Fruit fly (Drosophila melanogaster) whole organism, embryonic: Measurements from ENCODE around the gene ovm.

Experiments used
- CG10267 ChIP-seq: fragments of 200-800 bp; sonication (Bioruptor generic); optimal IDR thresholded peaks from 2 replicates; lab custom pipeline; 2018; ENCODE audit warnings: missing biosample characterization, mild to moderate bottlenecking, missing genetic modification characterization, moderate library complexity
- CG10321 ChIP-seq: fragments of 200-800 bp; sonication (Bioruptor generic); IDR thresholded peaks from 2 replicates; pipeline ENCODE4 v1.3.6; 2022; ENCODE audit warnings: missing biosample characterization, missing genetic modification characterization
- CG10366 ChIP-seq: fragments of 200-800 bp; sonication (Bioruptor generic); IDR thresholded peaks from 2 replicates; pipeline ENCODE4 v1.3.6; 2022; ENCODE audit warnings: missing biosample characterization, missing genetic modification characterization
- CG10462 ChIP-seq: fragments of 200-800 bp; sonication (Bioruptor generic); optimal IDR thresholded peaks from 2 replicates; lab custom pipeline; 2016; ENCODE audit warnings: missing biosample characterization, missing genetic modification characterization
- CG11398 ChIP-seq: fragments of 200-800 bp; sonication (Bioruptor generic); optimal IDR thresholded peaks from 2 replicates; lab custom pipeline; 2016; ENCODE audit warnings: missing biosample characterization, missing genetic modification characterization
- CG11560 ChIP-seq: fragments of 200-800 bp; sonication (Bioruptor generic); IDR thresholded peaks from 3 replicates; pipeline ENCODE4 v1.3.6; 2022; ENCODE audit warnings: missing biosample characterization, missing genetic modification characterization
- CG12104 ChIP-seq: fragments of 200-800 bp; sonication (Bioruptor generic); optimal IDR thresholded peaks from 3 replicates; lab custom pipeline; 2016; ENCODE audit warnings: missing biosample characterization, missing genetic modification characterization
- CG14667 ChIP-seq: fragments of 200-800 bp; sonication (Bioruptor generic); IDR thresholded peaks from 2 replicates; pipeline ENCODE4 v1.3.6; 2022; ENCODE audit warnings: missing biosample characterization, missing genetic modification characterization
- CG15269 ChIP-seq: fragments of 200-800 bp; sonication (Bioruptor generic); optimal IDR thresholded peaks from 2 replicates; lab custom pipeline; 2018; ENCODE audit warnings: missing biosample characterization, mild to moderate bottlenecking, missing genetic modification characterization, moderate library complexity
- CG17186 ChIP-seq: fragments of 200-800 bp; sonication (Bioruptor generic); optimal IDR thresholded peaks from 3 replicates; lab custom pipeline; 2017; ENCODE audit warnings: missing biosample characterization, missing genetic modification reagents, missing genetic modification characterization
- CG1832 ChIP-seq: fragments of 200-800 bp; sonication (Bioruptor generic); optimal IDR thresholded peaks from 2 replicates; lab custom pipeline; 2017; ENCODE audit warnings: missing biosample characterization, mild to moderate bottlenecking, missing genetic modification characterization, inconsistent platforms
- CG30431 ChIP-seq: fragments of 200-800 bp; sonication (Bioruptor generic); optimal IDR thresholded peaks from 2 replicates; lab custom pipeline; 2017; ENCODE audit warnings: missing biosample characterization, missing genetic modification characterization
- CG3407 ChIP-seq: fragments of 200-800 bp; sonication (Bioruptor generic); optimal IDR thresholded peaks from 2 replicates; lab custom pipeline; 2018; ENCODE audit warnings: missing biosample characterization, mild to moderate bottlenecking, missing genetic modification characterization
- CG34376 ChIP-seq: fragments of 200-800 bp; sonication (Bioruptor generic); optimal IDR thresholded peaks from 2 replicates; lab custom pipeline; 2018; ENCODE audit warnings: missing biosample characterization, mild to moderate bottlenecking, missing genetic modification characterization
- CG3847 ChIP-seq: fragments of 200-800 bp; sonication (Bioruptor generic); IDR thresholded peaks from 2 replicates; pipeline ENCODE4 v1.3.6; 2022; ENCODE audit warnings: missing biosample characterization, missing genetic modification characterization
- CG9215 ChIP-seq: fragments of 200-800 bp; sonication (Bioruptor generic); IDR thresholded peaks from 2 replicates; pipeline ENCODE4 v1.3.6; 2022; ENCODE audit warnings: missing biosample characterization, missing genetic modification characterization
- CoRest ChIP-seq: fragments of 200-800 bp; sonication (Bioruptor generic); optimal IDR thresholded peaks from 3 replicates; lab custom pipeline; 2018; ENCODE audit warnings: missing biosample characterization, mild to moderate bottlenecking, missing genetic modification characterization, moderate library complexity
- E2f2 ChIP-seq: fragments of 200-800 bp; sonication (Bioruptor generic); IDR thresholded peaks from 2 replicates; pipeline ENCODE4 v1.3.6; 2022; ENCODE audit warnings: missing biosample characterization, missing genetic modification characterization
- Ets97D ChIP-seq: fragments of 200-800 bp; sonication (Bioruptor generic); optimal IDR thresholded peaks from 3 replicates; lab custom pipeline; 2016; ENCODE audit warnings: missing biosample characterization, missing genetic modification characterization
- HLH4C ChIP-seq: fragments of 200-800 bp; sonication (Bioruptor generic); IDR thresholded peaks from 3 replicates; pipeline ENCODE4 v1.3.6; 2022; ENCODE audit warnings: missing biosample characterization, missing genetic modification characterization; ENCODE audit not compliant: partially characterized antibody
- HLH54F ChIP-seq: fragments of 200-800 bp; sonication (Bioruptor generic); optimal IDR thresholded peaks from 3 replicates; lab custom pipeline; 2016; ENCODE audit warnings: missing biosample characterization, missing genetic modification characterization
- Hr39 ChIP-seq: fragments of >200 bp; optimal IDR thresholded peaks from 2 replicates; lab custom pipeline; 2017
- Meics ChIP-seq: fragments of 200-800 bp; sonication (Bioruptor generic); optimal IDR thresholded peaks from 2 replicates; lab custom pipeline; 2017; ENCODE audit warnings: missing biosample characterization, mild to moderate bottlenecking, missing genetic modification characterization
- NC2β ChIP-seq: fragments of 200-800 bp; sonication (Bioruptor generic); optimal IDR thresholded peaks from 2 replicates; lab custom pipeline; 2016; ENCODE audit warnings: missing biosample characterization, missing genetic modification characterization
- Optix ChIP-seq: fragments of 200-800 bp; sonication (Bioruptor generic); IDR thresholded peaks from 3 replicates; pipeline ENCODE4 v1.3.6; 2022; ENCODE audit warnings: missing biosample characterization, missing genetic modification characterization
- Ravus ChIP-seq: fragments of 200-800 bp; sonication (Bioruptor generic); IDR thresholded peaks from 2 replicates; pipeline ENCODE4 v1.3.6; 2022; ENCODE audit warnings: missing biosample characterization, missing genetic modification characterization
- Rfx ChIP-seq: fragments of 200-800 bp; sonication (Bioruptor generic); IDR thresholded peaks from 2 replicates; pipeline ENCODE4 v1.3.6; 2022; ENCODE audit warnings: missing biosample characterization, missing genetic modification characterization
- Sin3A ChIP-seq: fragments of >200 bp; optimal IDR thresholded peaks from 2 replicates; lab custom pipeline; 2018
- TFAM ChIP-seq: fragments of 200-800 bp; sonication (Bioruptor generic); optimal IDR thresholded peaks from 2 replicates; lab custom pipeline; 2017; ENCODE audit warnings: missing biosample characterization, missing genetic modification characterization, inconsistent platforms
- Trl ChIP-seq, 3 experiments: fragments of >200 bp in 2 of 3; fragments of 200-800 bp in 1 of 3; sonication (Bioruptor generic) in 1 of 3; optimal IDR thresholded peaks; 2 replicates in 1 of 3; 3 replicates in 2 of 3; lab custom pipeline; 2016 to 2017; ENCODE audit warnings: missing biosample characterization in 1 of 3, missing genetic modification characterization in 1 of 3
- Vsx1 ChIP-seq: fragments of 200-800 bp; sonication (Bioruptor generic); optimal IDR thresholded peaks from 2 replicates; lab custom pipeline; 2017; ENCODE audit warnings: missing biosample characterization, mild to moderate bottlenecking, missing genetic modification characterization, missing genetic modification reagents
- abd-A ChIP-seq: fragments of 200-800 bp; sonication (Bioruptor generic); optimal IDR thresholded peaks from 3 replicates; lab custom pipeline; 2019; ENCODE audit warnings: missing biosample characterization, mild to moderate bottlenecking, missing genetic modification characterization, moderate library complexity
- chif ChIP-seq, 2 experiments: fragments of 200-800 bp; sonication (Bioruptor generic); optimal IDR thresholded peaks; 3 replicates each; lab custom pipeline; 2016; ENCODE audit warnings: missing biosample characterization in 2 of 2, missing genetic modification characterization in 2 of 2
- ci ChIP-seq: fragments of 200-800 bp; sonication (Bioruptor generic); IDR thresholded peaks from 3 replicates; pipeline ENCODE4 v1.3.6; 2022; ENCODE audit warnings: missing biosample characterization, missing genetic modification characterization
- crp ChIP-seq, 2 experiments: fragments of 200-800 bp; sonication (Bioruptor generic); optimal IDR thresholded peaks; 2 replicates in 1 of 2; 3 replicates in 1 of 2; lab custom pipeline; 2017; ENCODE audit warnings: missing biosample characterization in 2 of 2, missing genetic modification characterization in 2 of 2, mild to moderate bottlenecking in 1 of 2, moderate library complexity in 1 of 2
- dysf ChIP-seq: fragments of 200-800 bp; sonication (Bioruptor generic); IDR thresholded peaks from 3 replicates; pipeline ENCODE4 v1.3.6; 2022; ENCODE audit warnings: missing biosample characterization, missing genetic modification characterization
- emc ChIP-seq: fragments of 200-800 bp; sonication (Bioruptor generic); optimal IDR thresholded peaks from 2 replicates; lab custom pipeline; 2016; ENCODE audit warnings: missing biosample characterization, missing genetic modification characterization
- fd64A ChIP-seq: fragments of 200-800 bp; sonication (Bioruptor generic); optimal IDR thresholded peaks from 3 replicates; lab custom pipeline; 2018; ENCODE audit warnings: missing biosample characterization, mild to moderate bottlenecking, missing genetic modification characterization
- ftz-f1 ChIP-seq: fragments of 200-800 bp; sonication (Bioruptor generic); optimal IDR thresholded peaks from 2 replicates; lab custom pipeline; 2016; ENCODE audit warnings: missing biosample characterization, missing genetic modification characterization
- nerfin-1 ChIP-seq: fragments of 200-800 bp; sonication (Bioruptor generic); optimal IDR thresholded peaks from 3 replicates; lab custom pipeline; 2019; ENCODE audit warnings: missing biosample characterization, mild to moderate bottlenecking, missing genetic modification characterization, moderate library complexity
- pita ChIP-seq: fragments of 200-800 bp; sonication (Bioruptor generic); optimal IDR thresholded peaks from 2 replicates; lab custom pipeline; 2017; ENCODE audit warnings: missing biosample characterization, mild to moderate bottlenecking, missing genetic modification characterization
- pnt ChIP-seq: fragments of 200-800 bp; sonication (Bioruptor generic); optimal IDR thresholded peaks from 3 replicates; lab custom pipeline; 2016; ENCODE audit warnings: missing biosample characterization, missing genetic modification characterization
- repo ChIP-seq: fragments of 200-800 bp; sonication (Bioruptor generic); optimal IDR thresholded peaks from 2 replicates; lab custom pipeline; 2016; ENCODE audit warnings: missing biosample characterization, missing genetic modification characterization
- salm ChIP-seq: fragments of 200-800 bp; sonication (Bioruptor generic); optimal IDR thresholded peaks from 2 replicates; lab custom pipeline; 2018; ENCODE audit warnings: missing biosample characterization, mild to moderate bottlenecking, missing genetic modification characterization
- sd ChIP-seq: fragments of 200-800 bp; sonication (Bioruptor generic); optimal IDR thresholded peaks from 3 replicates; lab custom pipeline; 2018; ENCODE audit warnings: missing biosample characterization, mild to moderate bottlenecking, missing genetic modification characterization, moderate library complexity
- sens ChIP-seq: fragments of 200-800 bp; sonication (Bioruptor generic); peaks from one replicate; lab custom pipeline; 2016; ENCODE audit warnings: missing biosample characterization, missing genetic modification characterization
- slbo ChIP-seq: fragments of 200-800 bp; sonication (Bioruptor generic); IDR thresholded peaks from 2 replicates; pipeline ENCODE4 v1.3.6; 2022; ENCODE audit warnings: missing biosample characterization, missing genetic modification characterization
- sob ChIP-seq: fragments of 200-800 bp; sonication (Bioruptor generic); IDR thresholded peaks from 2 replicates; pipeline ENCODE4 v1.3.6; 2022; ENCODE audit warnings: missing biosample characterization, missing genetic modification characterization
- tap ChIP-seq: fragments of 200-800 bp; optimal IDR thresholded peaks from 3 replicates; lab custom pipeline; 2019; ENCODE audit warnings: missing biosample characterization, mild to moderate bottlenecking, missing genetic modification characterization, moderate library complexity
- toy ChIP-seq: fragments of 200-800 bp; sonication (Bioruptor generic); IDR thresholded peaks from 2 replicates; pipeline ENCODE4 v1.3.6; 2022; ENCODE audit warnings: missing biosample characterization, missing genetic modification characterization
- zf30C ChIP-seq: fragments of 200-800 bp; sonication (Bioruptor generic); optimal IDR thresholded peaks from 3 replicates; lab custom pipeline; 2018; ENCODE audit warnings: missing biosample characterization, mild to moderate bottlenecking, missing genetic modification characterization
- zfh1 ChIP-seq: fragments of 200-800 bp; sonication (Bioruptor generic); IDR thresholded peaks from 3 replicates; pipeline ENCODE4 v1.3.6; 2022; ENCODE audit warnings: missing biosample characterization, missing genetic modification characterization

Gene ovm

dm6 chr2L:161453-162175 lies 20.8 kb upstream of the ovm start (continued):
- peak; percentile 100 for TF ChIP-seq CG3407 (GFP tag; lab: Kevin White, UChicago)
- peak; percentile 58 for TF ChIP-seq zf30C (GFP tag; lab: Kevin White, UChicago)
- TF ChIP-seq fd64A (GFP tag; lab: Kevin White, UChicago) = peak; percentile 39
- no peak for TF ChIP-seq CG14667
- TF ChIP-seq ci (GFP tag; lab: Robert Waterston, UW) = no peak
- no peak for TF ChIP-seq CoRest (tag; lab: Kevin White, UChicago)
- no peak for TF ChIP-seq Hr39
- TF ChIP-seq salm (tag; lab: Kevin White, UChicago) = peak; percentile 12
- TF ChIP-seq CG10462 (GFP tag; lab: Kevin White, UChicago) = no peak
- no peak for TF ChIP-seq crp (GFP tag; optimal IDR thresholded peaks at IDR 0.05; lab: Kevin White, UChicago)
- TF ChIP-seq sens (GFP tag; lab: Kevin White, UChicago) = peak; percentile 84
- TF ChIP-seq toy = no peak
- no peak for TF ChIP-seq Meics (GFP tag; lab: Kevin White, UChicago)
- TF ChIP-seq nerfin-1 (tag; lab: Kevin White, UChicago) = peak; percentile 49
- peak; percentile 22 for TF ChIP-seq ftz-f1 (GFP tag; lab: Kevin White, UChicago)
- TF ChIP-seq NC2β = no peak
- no peak for TF ChIP-seq CG10366
- TF ChIP-seq CG11560 (tag; lab: Robert Waterston, UW) = no peak
- no peak for TF ChIP-seq pnt
- TF ChIP-seq HLH4C = no peak
- TF ChIP-seq chif (GFP tag; optimal IDR thresholded peaks at IDR 0.05; lab: Kevin White, UChicago) = no peak
- TF ChIP-seq TFAM = no peak
- no peak for TF ChIP-seq dysf
- TF ChIP-seq E2f2 (GFP tag; lab: Robert Waterston, UW) = no peak
- TF ChIP-seq CG30431 (GFP tag; lab: Kevin White, UChicago) = no peak
- no peak for TF ChIP-seq Sin3A (lab: Kevin White, UChicago)
- TF ChIP-seq abd-A = peak; percentile 99
- TF ChIP-seq CG11398 (GFP tag; lab: Kevin White, UChicago) = peak; percentile 19
- no peak for TF ChIP-seq CG9215 (GFP tag; lab: Robert Waterston, UW)
- TF ChIP-seq CG1832 = peak; percentile 45
- no peak for TF ChIP-seq sob (GFP tag; lab: Robert Waterston, UW)
- TF ChIP-seq zfh1 (GFP tag; lab: Robert Waterston, UW) = no peak
- TF ChIP-seq CG17186 (GFP tag; lab: Kevin White, UChicago) = no peak
- TF ChIP-seq tap (tag; lab: Kevin White, UChicago) = peak; percentile 11
- TF ChIP-seq CG10267 (tag; lab: Kevin White, UChicago) = peak; percentile 22
- no peak for TF ChIP-seq repo (GFP tag; lab: Kevin White, UChicago)
- TF ChIP-seq CG12104 (GFP tag; lab: Kevin White, UChicago) = peak; percentile 44
- TF ChIP-seq Ravus (GFP tag; lab: Robert Waterston, UW) = no peak
- TF ChIP-seq CG10321 (GFP tag; lab: Robert Waterston, UW) = no peak
- no peak for TF ChIP-seq pita
- peak; percentile 85 for TF ChIP-seq CG34376 (GFP tag; lab: Kevin White, UChicago)
- peak in 1 of 2 experiments; percentile 19 for TF ChIP-seq Trl (optimal IDR thresholded peaks at IDR 0.05; lab: Kevin White, UChicago)
- TF ChIP-seq Trl (GFP tag; optimal IDR thresholded peaks at IDR 0.05; lab: Kevin White, UChicago) = no peak
- TF ChIP-seq HLH54F (GFP tag; lab: Kevin White, UChicago) = no peak
- no peak for TF ChIP-seq emc (GFP tag; lab: Kevin White, UChicago)
- TF ChIP-seq Optix (GFP tag; lab: Robert Waterston, UW) = no peak
- TF ChIP-seq Ets97D = no peak
- peak; percentile 98 for TF ChIP-seq sd
- TF ChIP-seq Rfx (GFP tag; lab: Robert Waterston, UW) = no peak
- no peak for TF ChIP-seq CG3847 (GFP tag; lab: Robert Waterston, UW)
- no peak for TF ChIP-seq Vsx1 (GFP tag; lab: Kevin White, UChicago)
- no peak for TF ChIP-seq CG15269 (tag; lab: Kevin White, UChicago)
- TF ChIP-seq slbo = no peak
